Worm (Caenorhabditis elegans): ENCODE data around the gene fut-6.
A peak's percentile ranks its signal among the peaks of the same experiment; 100 is the strongest.

ce11 chrII:4698266-4698771, 42.6 kb upstream of the fut-6 start, which contains the start of the genes rpn-5 and scc-1:
- TF ChIP-seq lir-3 (tag; optimal IDR thresholded peaks at IDR 0.05; ENCODE audit: poor library complexity) (peak; percentile 66), snpc-4 (tag; optimal IDR thresholded peaks at IDR 0.05) (peak; percentile 24), aly-2 (tag; optimal IDR thresholded peaks at IDR 0.05) (no peak), Y116A8C.19 (tag; optimal IDR thresholded peaks at IDR 0.05; ENCODE audit: borderline replicate concordance) (no peak), ceh-82 (tag; optimal IDR thresholded peaks at IDR 0.05) (peak in 2 of 3 experiments; percentile 59 to 81), nhr-11 (tag; optimal IDR thresholded peaks at IDR 0.05) (peak; percentile 50), lin-13 (GFP tag; optimal IDR thresholded peaks at IDR 0.05) (peak; percentile 52)
